Worm (Caenorhabditis elegans) whole organism, early embryonic: Measurements from ENCODE around the gene his-41.
A peak's percentile ranks its signal among the peaks of the same experiment; 100 is the strongest.

Experiments
- B0310.2 ChIP-seq: sonication (generic microtip); optimal IDR thresholded peaks from 2 replicates; lab custom pipeline; 2016; ENCODE audit warnings: mild to moderate bottlenecking, missing genetic modification characterization, missing compliant biosample characterization
- F13C5.2 ChIP-seq: sonication (generic microtip); optimal IDR thresholded peaks from 2 replicates; lab custom pipeline; 2017; ENCODE audit warnings: mild to moderate bottlenecking, missing genetic modification characterization, inconsistent platforms, missing compliant biosample characterization
- aly-1 ChIP-seq: sonication (generic microtip); optimal IDR thresholded peaks from 2 replicates; lab custom pipeline; 2016; ENCODE audit warnings: missing genetic modification characterization, missing compliant biosample characterization
- ama-1 ChIP-seq: fragments of 150-350 bp; optimal IDR thresholded peaks from 2 replicates; lab custom pipeline; 2014
- ceh-13 ChIP-seq: fragments of 200-800 bp; sonication (Bioruptor generic); optimal IDR thresholded peaks from 2 replicates; lab custom pipeline; 2018; ENCODE audit warnings: mild to moderate bottlenecking, missing genetic modification characterization, missing compliant biosample characterization
- ceh-36 ChIP-seq: sonication (generic microtip); optimal IDR thresholded peaks from 2 replicates; lab custom pipeline; 2016; ENCODE audit warnings: missing genetic modification characterization, inconsistent platforms, missing compliant biosample characterization
- ets-7 ChIP-seq: sonication (generic microtip); optimal IDR thresholded peaks from 2 replicates; lab custom pipeline; 2016; ENCODE audit warnings: missing genotype, missing genetic modification characterization, missing compliant biosample characterization
- flt-1 ChIP-seq: fragments of 200-800 bp; sonication (Bioruptor generic); IDR thresholded peaks from 2 replicates; pipeline ENCODE4 v1.3.6; 2022; ENCODE audit warnings: missing genetic modification characterization, missing compliant biosample characterization
- hmbx-1 ChIP-seq: sonication (generic microtip); optimal IDR thresholded peaks from 2 replicates; lab custom pipeline; 2016; ENCODE audit warnings: mild to moderate bottlenecking, missing genetic modification characterization, missing compliant biosample characterization
- hmg-4 ChIP-seq: fragments of 200-800 bp; sonication (Bioruptor generic); optimal IDR thresholded peaks from 2 replicates; lab custom pipeline; 2018; ENCODE audit warnings: mild to moderate bottlenecking, missing genetic modification characterization, missing compliant biosample characterization
- hnd-1 ChIP-seq: sonication (generic microtip); optimal IDR thresholded peaks from 2 replicates; lab custom pipeline; 2016; ENCODE audit warnings: missing genetic modification characterization, missing compliant biosample characterization
- pes-1 ChIP-seq: fragments of 200-800 bp; sonication (Bioruptor generic); IDR thresholded peaks from 2 replicates; pipeline ENCODE4 v1.3.6; 2022; ENCODE audit warnings: missing genetic modification reagents, missing genetic modification characterization, missing compliant biosample characterization
- scrt-1 ChIP-seq: fragments of 200-800 bp; sonication (Bioruptor generic); IDR thresholded peaks from 2 replicates; pipeline ENCODE4 v1.3.6; 2022; ENCODE audit warnings: missing genetic modification characterization, missing compliant biosample characterization
- sea-1 ChIP-seq: fragments of 200-800 bp; sonication (Bioruptor generic); conservative IDR thresholded peaks from 2 replicates; pipeline ENCODE4 v1.3.6; 2022; ENCODE audit warnings: missing genetic modification characterization, missing compliant biosample characterization
- tbx-11 ChIP-seq: fragments of 200-800 bp; sonication (Bioruptor generic); IDR thresholded peaks from 2 replicates; pipeline ENCODE4 v1.3.6; 2022; ENCODE audit warnings: missing genetic modification characterization, missing compliant biosample characterization
- tbx-37 ChIP-seq: fragments of 200-800 bp; sonication (Bioruptor generic); conservative IDR thresholded peaks from 2 replicates; pipeline ENCODE4 v1.3.6; 2022; ENCODE audit warnings: missing genetic modification reagents, missing genetic modification characterization, missing compliant biosample characterization
- tra-4 ChIP-seq: sonication (generic microtip); optimal IDR thresholded peaks from 2 replicates; lab custom pipeline; 2017; ENCODE audit warnings: missing genetic modification characterization, missing compliant biosample characterization

his-41 gene

DNA sequence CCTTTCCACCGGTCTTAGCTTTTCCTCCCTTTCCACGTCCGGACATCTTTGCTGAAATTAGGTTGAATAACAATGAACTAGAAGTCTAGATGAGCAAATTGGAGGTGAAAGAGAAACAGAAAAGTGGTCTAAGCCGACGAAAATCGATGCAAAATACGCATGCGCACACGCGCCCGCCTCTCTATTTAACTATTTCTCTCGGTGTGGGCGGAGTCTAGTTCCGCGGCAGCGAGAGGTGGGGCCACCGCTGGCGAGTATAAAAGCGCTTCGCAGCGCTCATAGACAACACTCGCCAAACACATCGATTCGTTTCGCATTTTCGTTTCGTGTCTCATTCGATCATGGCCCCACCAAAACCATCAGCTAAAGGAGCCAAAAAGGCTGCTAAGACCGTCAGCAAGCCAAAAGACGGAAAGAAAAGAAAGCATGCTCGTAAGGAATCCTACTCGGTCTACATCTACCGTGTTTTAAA lies at the start of gene his-41, which contains the start of gene his-35:
TSS of gene his-41 (plus strand) at position 299 of the 472 bp plus-strand sequence.
TSS of gene his-35 (minus strand) at position 51 of the 472 bp plus-strand sequence.
- no peak for TF ChIP-seq F13C5.2
- TF ChIP-seq ama-1 = no peak
- no peak for TF ChIP-seq pes-1
- TF ChIP-seq scrt-1 = no peak
- TF ChIP-seq hmg-4 (GFP tag; lab: Kevin White, UChicago) = no peak
- no peak for TF ChIP-seq sea-1 (GFP tag; lab: Robert Waterston, UW)
- no peak for TF ChIP-seq flt-1 (GFP tag; lab: Robert Waterston, UW)
- TF ChIP-seq hmbx-1 (tag; lab: Kevin White, UChicago) = no peak
- TF ChIP-seq ceh-13 = no peak
- TF ChIP-seq ets-7 = no peak

DNA sequence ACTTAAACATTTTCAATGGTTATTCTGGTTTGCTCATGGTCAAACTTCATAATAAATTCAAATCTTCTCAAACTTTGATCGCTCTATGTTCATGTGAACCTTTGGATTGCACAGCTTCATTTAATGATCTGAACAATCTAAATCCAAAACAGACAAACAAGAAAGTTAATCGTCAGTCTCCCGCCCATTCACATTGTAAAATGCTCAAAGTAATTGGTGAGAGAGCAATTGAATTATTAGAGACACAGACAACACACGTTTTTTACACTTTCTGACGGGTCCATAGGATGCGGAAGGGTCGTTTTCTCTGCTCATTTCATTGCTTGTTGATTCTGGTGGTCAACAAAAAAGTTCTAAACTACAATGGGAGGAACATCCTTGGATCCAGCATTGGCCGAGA lies 48.6 kb upstream of the his-41 start, which contains the start of gene gsnl-1:
TSS of gene gsnl-1 (plus strand) at position 301 of the 400 bp plus-strand sequence.
- no peak for TF ChIP-seq sea-1 (GFP tag; lab: Robert Waterston, UW)
- no peak for TF ChIP-seq flt-1 (GFP tag; lab: Robert Waterston, UW)
- no peak for TF ChIP-seq ets-7
- no peak for TF ChIP-seq hmbx-1 (tag; lab: Kevin White, UChicago)
- no peak for TF ChIP-seq scrt-1
- TF ChIP-seq aly-1 = no peak
- TF ChIP-seq F13C5.2 = no peak
- TF ChIP-seq hmg-4 (GFP tag; lab: Kevin White, UChicago) = no peak
- no peak for TF ChIP-seq hnd-1 (tag; lab: Kevin White, UChicago)
- TF ChIP-seq ceh-13 = no peak
- no peak for TF ChIP-seq tbx-11 (GFP tag; lab: Robert Waterston, UW)
- no peak for TF ChIP-seq tbx-37 (GFP tag; lab: Robert Waterston, UW)
- no peak for TF ChIP-seq tra-4 (tag; lab: Kevin White, UChicago)
- no peak for TF ChIP-seq ama-1
- no peak for TF ChIP-seq ceh-36 (tag; lab: Kevin White, UChicago)
- no peak for TF ChIP-seq pes-1
- no peak for TF ChIP-seq B0310.2 (tag; lab: Kevin White, UChicago)

DNA sequence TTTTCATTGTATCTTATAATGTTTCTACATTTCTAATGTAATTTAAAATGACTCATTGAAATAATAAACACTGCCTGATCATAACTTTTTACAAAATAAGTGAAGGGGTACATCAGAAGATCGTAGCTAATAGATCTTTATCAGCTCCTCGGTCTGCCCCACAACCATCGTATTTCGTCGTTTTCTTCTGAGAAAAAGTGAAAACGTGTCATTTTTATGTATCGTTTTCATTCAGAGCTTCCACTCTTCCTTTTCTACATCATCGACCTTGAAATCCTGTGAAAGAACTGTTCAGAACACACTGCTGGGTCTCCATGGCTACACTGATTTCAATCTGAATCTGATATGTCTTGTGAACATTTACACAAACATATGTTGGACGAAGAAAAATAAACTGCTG lies 46.0 kb upstream of the his-41 start:
- TF ChIP-seq tra-4 (tag; lab: Kevin White, UChicago) (no peak), sea-1 (GFP tag; lab: Robert Waterston, UW) (no peak), B0310.2 (tag; lab: Kevin White, UChicago) (no peak), ama-1 (no peak)

DNA sequence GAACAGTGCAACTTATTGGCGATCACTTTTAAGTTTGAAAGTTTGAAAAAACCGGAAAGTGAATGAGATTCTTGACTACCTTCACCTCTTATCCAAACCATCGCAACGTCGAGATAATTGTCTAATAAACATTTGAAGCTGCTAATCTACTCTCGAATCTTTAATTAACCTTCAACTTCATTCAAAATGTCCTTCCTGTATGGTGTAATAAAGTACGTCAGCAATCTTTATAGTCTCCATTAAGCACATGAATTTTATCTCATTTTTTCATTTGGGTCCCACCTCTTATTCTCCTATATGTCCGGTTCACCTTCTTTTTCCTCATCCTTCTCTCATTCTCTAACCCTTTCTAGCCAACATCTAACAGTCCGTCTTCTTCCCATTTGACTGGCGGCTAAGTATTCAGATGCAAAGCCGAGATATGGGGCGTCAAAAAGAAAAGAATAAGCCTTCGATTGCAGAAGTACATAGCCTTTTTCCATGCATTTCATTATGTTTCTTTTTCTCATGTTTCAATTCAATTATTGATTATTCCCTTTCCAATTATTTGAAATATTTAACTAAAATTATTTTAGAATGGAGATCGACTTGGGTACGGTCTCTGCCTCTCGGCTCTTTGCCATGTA lies 44.4 kb upstream of the his-41 start, which contains the start of gene swt-5:
TSS of gene swt-5 (plus strand) at position 576 of the 626 bp plus-strand sequence.
- no peak for TF ChIP-seq tbx-37 (GFP tag; lab: Robert Waterston, UW)
- TF ChIP-seq F13C5.2 = no peak
- TF ChIP-seq tbx-11 (GFP tag; lab: Robert Waterston, UW) = no peak
- TF ChIP-seq ceh-13 = no peak
- TF ChIP-seq hnd-1 (tag; lab: Kevin White, UChicago) = no peak
- no peak for TF ChIP-seq aly-1
- TF ChIP-seq hmg-4 (GFP tag; lab: Kevin White, UChicago) = no peak
- TF ChIP-seq pes-1 = no peak
- no peak for TF ChIP-seq tra-4 (tag; lab: Kevin White, UChicago)
- no peak for TF ChIP-seq hmbx-1 (tag; lab: Kevin White, UChicago)
- no peak for TF ChIP-seq ceh-36 (tag; lab: Kevin White, UChicago)

DNA sequence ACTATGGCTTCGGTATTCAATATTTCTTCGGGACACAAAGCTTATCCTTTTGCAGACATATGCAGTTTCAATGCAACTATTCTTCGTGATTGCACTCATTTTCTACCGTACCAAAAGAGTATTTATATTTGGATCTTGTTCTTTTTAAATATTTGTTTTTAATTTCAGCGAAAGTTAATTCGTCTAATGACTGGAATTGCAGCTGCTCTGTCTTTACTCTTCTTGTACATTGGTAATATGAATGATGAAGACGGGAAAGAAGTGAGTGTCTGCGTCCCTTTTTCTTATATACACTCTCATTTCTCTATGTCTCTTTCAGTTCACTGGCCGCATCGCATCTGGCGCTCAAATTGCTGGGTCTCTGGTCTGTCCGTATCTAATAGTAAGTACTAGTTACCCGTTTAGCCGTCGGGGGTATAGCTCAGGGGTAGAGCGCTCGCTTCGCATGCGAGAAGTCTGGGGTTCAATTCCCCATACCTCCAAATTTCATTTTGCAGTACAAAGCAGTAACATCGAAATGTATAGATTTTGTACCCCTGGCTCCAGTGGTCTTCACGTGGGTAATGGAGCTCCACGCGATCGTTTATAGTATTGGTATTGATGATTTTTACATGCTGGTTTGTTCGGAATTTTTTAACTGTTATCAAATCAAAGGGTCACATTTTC lies 42.1 kb upstream of the his-41 start:
- TF ChIP-seq hnd-1 (tag; lab: Kevin White, UChicago) (peak; percentile 87), pes-1 (no peak; the same call in 1 of the 2 replicates), tra-4 (tag; lab: Kevin White, UChicago) (peak; percentile 75), sea-1 (GFP tag; lab: Robert Waterston, UW) (peak; percentile 96), hmg-4 (GFP tag; lab: Kevin White, UChicago) (peak; percentile 96), tbx-37 (GFP tag; lab: Robert Waterston, UW) (peak; percentile 92), F13C5.2 (peak; percentile 91), ceh-36 (tag; lab: Kevin White, UChicago) (peak; percentile 91), flt-1 (GFP tag; lab: Robert Waterston, UW) (peak; percentile 96), aly-1 (peak; percentile 91), scrt-1 (peak; percentile 97), B0310.2 (tag; lab: Kevin White, UChicago) (peak; percentile 93), ets-7 (peak; percentile 76), tbx-11 (GFP tag; lab: Robert Waterston, UW) (peak; percentile 94), hmbx-1 (tag; lab: Kevin White, UChicago) (peak; percentile 74), ama-1 (no peak), ceh-13 (peak; percentile 84)

DNA sequence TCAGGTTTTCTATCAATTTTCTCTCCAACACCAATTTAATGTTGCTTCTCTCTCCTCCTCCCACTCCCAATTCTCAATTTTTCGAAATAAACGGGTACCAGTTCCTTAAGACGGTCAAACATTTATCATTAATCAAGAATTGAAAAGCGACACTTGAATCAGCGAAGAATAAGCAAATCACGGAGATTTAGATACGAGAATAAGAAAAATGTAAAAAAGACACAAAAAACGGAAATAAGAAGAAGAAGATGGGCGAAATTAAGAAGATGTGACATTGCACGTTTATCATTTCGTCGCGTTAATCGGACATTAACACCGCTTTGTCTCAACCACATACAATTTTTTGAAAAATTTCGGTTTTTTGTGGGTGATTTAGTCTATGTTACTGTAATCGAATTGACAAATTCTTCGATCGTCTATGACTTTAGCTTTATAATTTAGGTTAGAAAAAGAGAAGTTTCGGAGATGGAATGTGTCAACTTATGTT lies 40.8 kb upstream of the his-41 start, which contains the start of gene haao-1:
TSS of gene haao-1 (plus strand) at position 437 of the 487 bp plus-strand sequence.
- TF ChIP-seq tra-4 (tag; lab: Kevin White, UChicago) (no peak), aly-1 (no peak), tbx-37 (GFP tag; lab: Robert Waterston, UW) (no peak), B0310.2 (tag; lab: Kevin White, UChicago) (no peak), hnd-1 (tag; lab: Kevin White, UChicago) (no peak), flt-1 (GFP tag; lab: Robert Waterston, UW) (no peak), tbx-11 (GFP tag; lab: Robert Waterston, UW) (no peak), scrt-1 (no peak), F13C5.2 (no peak), sea-1 (GFP tag; lab: Robert Waterston, UW) (no peak), ceh-36 (tag; lab: Kevin White, UChicago) (no peak), hmg-4 (GFP tag; lab: Kevin White, UChicago) (no peak), ets-7 (no peak), ama-1 (no peak)

DNA sequence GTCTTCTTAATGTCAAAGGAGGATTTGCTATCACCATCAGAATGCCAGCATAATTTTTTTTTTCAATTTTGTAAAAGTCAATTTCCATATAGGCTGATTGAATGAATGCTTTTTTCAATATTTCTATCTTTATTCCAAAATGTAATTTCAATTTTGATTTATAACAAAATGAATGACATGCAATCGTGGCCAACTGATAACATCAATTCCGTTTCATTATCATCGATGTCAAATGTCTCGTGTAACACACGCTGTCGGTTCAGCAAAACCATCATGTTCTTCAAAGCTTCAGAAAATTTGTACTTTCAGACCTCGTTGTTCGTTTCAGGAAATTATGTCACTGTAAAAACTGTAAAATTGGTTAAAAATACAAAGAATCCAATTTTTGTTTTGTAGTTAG lies 38.4 kb upstream of the his-41 start:
- TF ChIP-seq flt-1 (GFP tag; lab: Robert Waterston, UW) (no peak), tra-4 (tag; lab: Kevin White, UChicago) (no peak), ama-1 (no peak), hnd-1 (tag; lab: Kevin White, UChicago) (no peak), ceh-13 (no peak), ceh-36 (tag; lab: Kevin White, UChicago) (no peak)
